Worm (Caenorhabditis elegans): Measurements from ENCODE around the gene phat-8.

The phat-8 gene

DNA sequence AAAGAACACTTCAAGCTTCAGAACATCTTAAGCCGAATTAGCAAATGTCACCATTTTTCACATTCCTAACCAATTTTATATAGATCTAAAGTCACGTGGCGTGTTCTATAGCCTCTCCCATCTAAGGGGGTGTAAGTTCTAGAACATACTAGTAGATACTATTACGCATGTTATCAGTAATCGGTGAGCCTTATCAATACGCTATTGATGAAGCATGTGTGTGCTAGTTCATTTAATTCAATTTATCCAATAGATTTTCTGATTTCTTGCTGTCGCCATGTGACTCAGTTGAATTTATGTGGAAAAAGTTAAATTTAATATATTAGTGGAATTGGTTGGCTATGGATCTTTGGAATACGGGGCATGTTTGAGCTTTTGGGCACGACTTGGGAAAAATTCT is 34.9 kb downstream of the phat-8 start:
- TF ChIP-seq hlh-15 (tag; optimal IDR thresholded peaks at IDR 0.05) (no peak), fax-1 (tag; optimal IDR thresholded peaks at IDR 0.05) (no peak), ceh-24 (tag; optimal IDR thresholded peaks at IDR 0.05) (no peak), syd-9 (tag; optimal IDR thresholded peaks at IDR 0.05) (no peak), unc-86 (tag; optimal IDR thresholded peaks at IDR 0.05) (no peak), tbx-2 (tag; optimal IDR thresholded peaks at IDR 0.05) (no peak), zip-5 (tag; optimal IDR thresholded peaks at IDR 0.05) (no peak), ceh-6 (GFP tag; optimal IDR thresholded peaks at IDR 0.05) (no peak), dmd-4 (tag; optimal IDR thresholded peaks at IDR 0.05; ENCODE audit: borderline replicate concordance) (no peak), pros-1 (tag; optimal IDR thresholded peaks at IDR 0.05) (no peak), unc-42 (tag; optimal IDR thresholded peaks at IDR 0.05) (no peak), mec-3 (tag; optimal IDR thresholded peaks at IDR 0.05; ENCODE audit: borderline replicate concordance) (no peak), rnt-1 (tag; optimal IDR thresholded peaks at IDR 0.05) (no peak), ahr-1 (tag; optimal IDR thresholded peaks at IDR 0.05) (no peak), ceh-18 (tag; optimal IDR thresholded peaks at IDR 0.05) (no peak), ceh-2 (tag; optimal IDR thresholded peaks at IDR 0.05) (no peak), hlh-13 (GFP tag; optimal IDR thresholded peaks at IDR 0.05) (no peak), ceh-19 (GFP tag; optimal IDR thresholded peaks at IDR 0.05) (no peak), ztf-16 (tag; optimal IDR thresholded peaks at IDR 0.05) (no peak), tbx-7 (tag; optimal IDR thresholded peaks at IDR 0.05) (no peak)

DNA sequence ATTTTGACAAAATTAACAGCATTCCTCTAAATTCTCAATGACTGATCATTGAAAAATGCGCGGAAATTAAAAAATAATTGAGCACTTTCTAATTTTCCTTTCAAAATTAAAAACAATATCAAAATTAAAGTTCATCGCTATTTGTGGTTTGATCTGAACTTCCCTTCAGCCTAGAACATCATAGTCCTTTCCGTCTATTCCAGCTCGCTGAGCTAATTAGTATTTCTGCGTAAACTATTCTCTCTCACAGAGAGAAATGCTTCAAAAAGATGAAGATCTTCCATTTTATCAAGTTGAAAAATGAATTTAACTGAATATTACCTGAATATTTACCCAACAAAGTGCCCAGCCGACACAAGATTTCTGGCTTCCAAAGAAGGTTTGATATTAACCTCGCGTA is 35.4 kb downstream of the phat-8 start, which contains the start of gene srh-68:
srh-68 (plus strand) TSS at position 301 of the 400 bp plus-strand sequence.
- TF ChIP-seq ceh-24 (tag; optimal IDR thresholded peaks at IDR 0.05) (no peak), ceh-18 (tag; optimal IDR thresholded peaks at IDR 0.05) (no peak), pax-1 (tag; optimal IDR thresholded peaks at IDR 0.05) (no peak), ceh-19 (GFP tag; optimal IDR thresholded peaks at IDR 0.05) (no peak), sox-4 (tag; optimal IDR thresholded peaks at IDR 0.05) (no peak), npax-4 (tag; optimal IDR thresholded peaks at IDR 0.05) (no peak), mec-3 (tag; optimal IDR thresholded peaks at IDR 0.05; ENCODE audit: borderline replicate concordance) (no peak), rnt-1 (tag; optimal IDR thresholded peaks at IDR 0.05) (no peak), odd-2 (tag; optimal IDR thresholded peaks at IDR 0.05) (no peak), pros-1 (tag; optimal IDR thresholded peaks at IDR 0.05) (no peak), ama-1 (optimal IDR thresholded peaks at IDR 0.05) (no peak)

DNA sequence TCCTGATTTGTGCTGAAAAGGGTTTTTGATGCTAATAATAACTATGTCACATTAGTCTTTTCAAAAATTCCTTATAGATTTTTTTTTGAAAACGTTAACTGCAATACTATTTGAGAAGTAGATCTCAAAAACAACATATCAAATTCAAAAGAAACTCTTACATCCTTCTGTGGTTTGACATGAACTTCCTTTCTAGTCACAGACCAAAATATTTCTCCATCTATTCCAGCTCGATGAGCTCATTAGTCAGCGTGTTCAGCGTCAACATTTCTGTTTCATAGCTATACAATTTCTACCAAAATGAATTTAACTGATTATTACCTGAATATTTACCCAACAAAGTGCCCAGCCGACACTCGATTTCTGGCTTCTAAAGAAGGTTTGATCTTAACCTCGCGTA is 37.0 kb downstream of the phat-8 start, which contains the start of gene srh-67:
srh-67 (plus strand) TSS at position 301 of the 400 bp plus-strand sequence.
- TF ChIP-seq elt-2 (tag; optimal IDR thresholded peaks at IDR 0.05) = no peak
- TF ChIP-seq ceh-24 (tag; optimal IDR thresholded peaks at IDR 0.05) = no peak
- TF ChIP-seq F13H6.1 (tag; optimal IDR thresholded peaks at IDR 0.05) = no peak
- no peak for TF ChIP-seq lin-11 (tag; optimal IDR thresholded peaks at IDR 0.05)
- TF ChIP-seq ceh-45 (GFP tag; IDR thresholded peaks at IDR 0.05) = no peak
- TF ChIP-seq K02D7.2 (tag; optimal IDR thresholded peaks at IDR 0.05) = no peak
- no peak for TF ChIP-seq nhr-232 (tag; optimal IDR thresholded peaks at IDR 0.05)
- TF ChIP-seq ceh-30 (tag; optimal IDR thresholded peaks at IDR 0.05) = no peak
- TF ChIP-seq ceh-34 (tag; optimal IDR thresholded peaks at IDR 0.05) = no peak
- TF ChIP-seq hlh-8 (tag; optimal IDR thresholded peaks at IDR 0.05) = no peak
- no peak for TF ChIP-seq ceh-9 (tag; optimal IDR thresholded peaks at IDR 0.05)
- no peak for TF ChIP-seq eyg-1 (tag; optimal IDR thresholded peaks at IDR 0.05)
- TF ChIP-seq dmd-4 (tag; optimal IDR thresholded peaks at IDR 0.05; ENCODE audit: borderline replicate concordance) = no peak
- no peak for TF ChIP-seq fkh-6 (tag; optimal IDR thresholded peaks at IDR 0.05)
- no peak for TF ChIP-seq unc-3 (GFP tag; conservative IDR thresholded peaks at IDR 0.05)
- no peak for TF ChIP-seq unc-3 (tag; optimal IDR thresholded peaks at IDR 0.05)
- TF ChIP-seq elt-4 (tag; optimal IDR thresholded peaks at IDR 0.05) = no peak
- TF ChIP-seq C38D4.7 (GFP tag; optimal IDR thresholded peaks at IDR 0.05) = no peak
- TF ChIP-seq ceh-2 (tag; optimal IDR thresholded peaks at IDR 0.05) = no peak
- no peak for TF ChIP-seq ceh-48 (tag; optimal IDR thresholded peaks at IDR 0.05)
- TF ChIP-seq zip-5 (tag; optimal IDR thresholded peaks at IDR 0.05) = no peak
